Worm (Caenorhabditis elegans): ENCODE measurements around the gene F36H5.12.

DNA sequence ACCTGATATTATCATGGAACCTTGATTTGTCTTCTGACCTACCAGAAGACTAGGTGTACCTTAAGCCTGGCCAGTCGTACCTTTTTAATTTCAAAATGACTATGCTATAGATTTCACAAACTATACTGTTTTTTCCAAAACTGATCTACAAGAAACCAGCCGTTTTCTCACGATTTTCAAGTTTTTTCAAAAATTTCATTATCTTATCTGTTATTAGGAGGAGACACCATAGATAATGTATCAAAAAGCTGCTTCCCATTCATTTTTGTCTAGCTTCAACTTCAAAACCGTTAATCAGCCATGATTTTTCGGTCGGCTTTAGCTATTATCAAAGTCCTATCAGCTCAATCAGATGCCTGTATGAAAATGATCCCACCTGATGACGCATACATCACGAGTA, at the start of gene F36H5.12:
- TF ChIP-seq ama-1 (optimal IDR thresholded peaks at IDR 0.05) (no peak), aly-1 (tag; optimal IDR thresholded peaks at IDR 0.05) (no peak), scrt-1 (GFP tag; IDR thresholded peaks at IDR 0.05) (no peak), ets-7 (tag; optimal IDR thresholded peaks at IDR 0.05) (no peak), tbx-37 (GFP tag; conservative IDR thresholded peaks at IDR 0.05) (no peak)
